Worm (Caenorhabditis elegans): ENCODE measurements around the gene Y25C1A.2.

DNA sequence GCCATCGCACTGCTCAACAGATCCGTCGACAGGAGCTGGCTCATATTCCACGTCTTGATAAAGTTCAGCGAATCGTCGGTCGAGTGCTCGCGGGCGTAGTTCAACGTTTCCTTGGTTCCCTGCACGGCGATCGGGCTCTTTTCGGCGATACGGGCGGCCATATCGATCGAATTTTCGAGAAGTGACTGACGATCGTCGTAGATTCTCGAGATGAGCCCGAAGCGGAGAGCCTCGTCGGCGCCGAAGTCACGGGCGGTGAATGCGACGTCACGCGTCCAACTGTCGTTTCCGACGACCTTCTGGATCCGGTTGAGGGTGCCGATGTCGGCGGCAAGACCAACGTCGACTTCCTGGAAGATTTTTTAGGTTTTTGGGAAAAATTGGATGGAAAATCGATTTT is 2.9 kb upstream of the Y25C1A.2 start:
- no peak for TF ChIP-seq ama-1 (optimal IDR thresholded peaks at IDR 0.05)
- TF ChIP-seq ama-1 (GFP tag; optimal IDR thresholded peaks at IDR 0.05), result no peak
- no peak for TF ChIP-seq hlh-12 (tag; optimal IDR thresholded peaks at IDR 0.05)
- no peak for TF ChIP-seq ztf-6 (GFP tag; IDR thresholded peaks at IDR 0.05)
- TF ChIP-seq ztf-25 (GFP tag; IDR thresholded peaks at IDR 0.05), result no peak
- TF ChIP-seq C17E4.6 (GFP tag; IDR thresholded peaks at IDR 0.05), result no peak
- TF ChIP-seq ztf-26 (tag; optimal IDR thresholded peaks at IDR 0.05), result no peak
- TF ChIP-seq athp-1 (tag; optimal IDR thresholded peaks at IDR 0.05), result no peak
- no peak for TF ChIP-seq efl-1 (GFP tag; optimal IDR thresholded peaks at IDR 0.05)
